Fruit fly (Drosophila melanogaster): ENCODE results near the gene mora.

dm6 chr3R:24204022-24204421 is 17.9 kb downstream of the mora start:
- TF ChIP-seq pad (GFP tag; optimal IDR thresholded peaks at IDR 0.05) (no peak), CG12768 (GFP tag; optimal IDR thresholded peaks at IDR 0.05) (no peak)
